Fruit fly (Drosophila melanogaster) whole organism, embryonic: ENCODE measurements around the gene CG32052.

ENCODE experiments used
- B-H1 ChIP-seq: fragments of 200-800 bp; sonication (Bioruptor generic); IDR thresholded peaks from 3 replicates; pipeline ENCODE4 v1.3.6; 2022; ENCODE audit warnings: missing biosample characterization, missing genetic modification characterization
- CG15073 ChIP-seq: fragments of 200-800 bp; sonication (Bioruptor generic); optimal IDR thresholded peaks from 2 replicates; lab custom pipeline; 2016; ENCODE audit warnings: missing biosample characterization, missing genetic modification characterization
- CG6689 ChIP-seq: fragments of 200-800 bp; sonication (Bioruptor generic); IDR thresholded peaks from 2 replicates; pipeline ENCODE4 v1.3.6; 2022; ENCODE audit warnings: missing biosample characterization, missing genetic modification characterization
- CG8089 ChIP-seq: fragments of 200-800 bp; sonication (Bioruptor generic); optimal IDR thresholded peaks from 3 replicates; lab custom pipeline; 2016; ENCODE audit warnings: missing biosample characterization, missing genetic modification characterization
- CG8478 ChIP-seq: fragments of >200 bp; optimal IDR thresholded peaks from 2 replicates; lab custom pipeline; 2018
- Dip3 ChIP-seq: fragments of 200-800 bp; sonication (Bioruptor generic); optimal IDR thresholded peaks from 3 replicates; lab custom pipeline; 2016; ENCODE audit warnings: missing biosample characterization, missing genetic modification characterization
- GATAe ChIP-seq: fragments of 200-800 bp; sonication (Bioruptor generic); conservative IDR thresholded peaks from 2 replicates; pipeline ENCODE4 v1.3.6; 2022; ENCODE audit warnings: missing biosample characterization, missing genetic modification characterization
- Usf ChIP-seq: fragments of 200-800 bp; sonication (Bioruptor generic); optimal IDR thresholded peaks from 2 replicates; lab custom pipeline; 2017; ENCODE audit warnings: missing genotype, missing biosample characterization, missing genetic modification characterization
- dm ChIP-seq: fragments of 200-800 bp; sonication (Bioruptor generic); optimal IDR thresholded peaks from 3 replicates; lab custom pipeline; 2016; ENCODE audit warnings: missing biosample characterization, missing genetic modification characterization
- h ChIP-seq: fragments of >200 bp; optimal IDR thresholded peaks from 2 replicates; lab custom pipeline; 2017
- lola ChIP-seq, 3 experiments: fragments of >200 bp in 2 of 3; fragments of 200-800 bp in 1 of 3; sonication (Bioruptor generic) in 1 of 3; optimal IDR thresholded peaks; 2 replicates each; lab custom pipeline; 2017 to 2019; ENCODE audit warnings: missing biosample characterization in 3 of 3, missing genetic modification characterization in 3 of 3, mild to moderate bottlenecking in 1 of 3, moderate library complexity in 1 of 3

- TF ChIP-seq CG6689 (GFP tag; lab: Robert Waterston, UW) (no peak), Usf (no peak), B-H1 (GFP tag; lab: Robert Waterston, UW) (no peak), dm (GFP tag; lab: Kevin White, UChicago) (no peak), CG8478 (lab: Kevin White, UChicago) (no peak), CG15073 (no peak), h (lab: Kevin White, UChicago) (no peak), Dip3 (no peak), lola (GFP tag; optimal IDR thresholded peaks at IDR 0.05; lab: Kevin White, UChicago) (no peak), CG8089 (GFP tag; lab: Kevin White, UChicago) (no peak), GATAe (GFP tag; lab: Robert Waterston, UW) (no peak)
These were observed 37.0 kb downstream of the CG32052 start, which contains the start of gene Ilp5 for dm6 chr3L:9823797-9824196.
